Worm (Caenorhabditis elegans): ENCODE results near the gene B0238.15.

The B0238.15 gene

DNA sequence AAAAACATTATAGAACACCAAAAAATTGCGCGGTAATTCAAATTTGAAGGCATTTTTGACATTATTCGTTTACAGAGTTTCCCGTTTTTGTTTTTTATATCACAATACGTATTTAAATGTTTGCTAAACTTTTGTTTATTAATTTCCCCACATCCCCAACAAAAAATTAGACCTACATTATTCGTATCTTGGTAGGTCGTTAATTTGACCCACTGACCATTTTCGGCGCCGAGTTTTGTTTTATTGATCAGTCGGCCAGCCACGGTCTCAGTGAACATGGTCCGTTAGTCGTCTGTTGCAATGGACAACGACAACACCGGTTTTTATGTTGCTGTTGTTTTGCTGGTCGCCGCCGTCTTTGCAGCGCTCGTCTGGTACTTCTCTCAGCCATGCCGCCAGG is at the start of gene B0238.15:
B0238.15 (plus strand) TSS at position 301 of the 400 bp plus-strand sequence.
- no peak for TF ChIP-seq sem-4 (tag; optimal IDR thresholded peaks at IDR 0.05)
- no peak for TF ChIP-seq mab-5 (tag; optimal IDR thresholded peaks at IDR 0.05)
- TF ChIP-seq mbf-1 (tag; optimal IDR thresholded peaks at IDR 0.05): no peak
- no peak for TF ChIP-seq F13H6.1 (tag; optimal IDR thresholded peaks at IDR 0.05)
- no peak for TF ChIP-seq sma-9 (GFP tag; optimal IDR thresholded peaks at IDR 0.05)
- no peak for TF ChIP-seq sma-9 (tag; optimal IDR thresholded peaks at IDR 0.05)
- no peak for TF ChIP-seq ztf-4 (tag; optimal IDR thresholded peaks at IDR 0.05)
- no peak for TF ChIP-seq lin-11 (tag; optimal IDR thresholded peaks at IDR 0.05)
- no peak for TF ChIP-seq nhr-11 (tag; optimal IDR thresholded peaks at IDR 0.05)
- no peak for TF ChIP-seq fos-1 (tag; optimal IDR thresholded peaks at IDR 0.05)
- TF ChIP-seq ZK546.5 (tag; optimal IDR thresholded peaks at IDR 0.05): no peak
- no peak for TF ChIP-seq peb-1 (tag; optimal IDR thresholded peaks at IDR 0.05)
- TF ChIP-seq nhr-10 (tag; optimal IDR thresholded peaks at IDR 0.05): no peak
- TF ChIP-seq blmp-1 (tag; optimal IDR thresholded peaks at IDR 0.05; ENCODE audit: insufficient read depth): no peak
- no peak for TF ChIP-seq aly-2 (tag; optimal IDR thresholded peaks at IDR 0.05)
- no peak for TF ChIP-seq skn-1 (tag; optimal IDR thresholded peaks at IDR 0.05)
- TF ChIP-seq ztf-1 (GFP tag; conservative IDR thresholded peaks at IDR 0.05): no peak
- TF ChIP-seq elt-1 (tag; optimal IDR thresholded peaks at IDR 0.05): no peak
- TF ChIP-seq lsy-2 (tag; optimal IDR thresholded peaks at IDR 0.05): no peak
- no peak for TF ChIP-seq nhr-21 (tag; optimal IDR thresholded peaks at IDR 0.05)

DNA sequence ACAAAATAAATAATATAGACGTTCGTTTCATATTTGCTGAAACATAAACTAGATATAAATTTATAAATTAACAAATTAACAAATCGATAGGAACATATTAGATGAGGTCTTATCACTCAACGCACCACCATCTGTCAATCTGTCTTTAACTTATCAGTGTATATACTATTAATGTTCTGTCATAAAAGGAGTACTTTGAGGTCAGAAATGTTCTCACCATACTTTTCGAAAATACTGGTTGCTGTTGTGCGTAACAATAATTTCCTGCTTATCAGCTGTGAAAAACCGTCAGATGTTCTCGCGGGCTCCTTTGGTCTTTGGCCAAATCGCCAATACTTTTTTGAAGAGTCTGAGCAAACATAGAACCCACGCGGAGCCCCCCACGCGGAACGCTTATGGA is 47.5 kb upstream of the B0238.15 start, which contains the start of gene C03A7.13:
C03A7.13 (minus strand) TSS at position 43 of the 400 bp plus-strand sequence.
- TF ChIP-seq F13H6.1 (tag; optimal IDR thresholded peaks at IDR 0.05) (no peak), fos-1 (tag; optimal IDR thresholded peaks at IDR 0.05) (peak; percentile 49)

DNA sequence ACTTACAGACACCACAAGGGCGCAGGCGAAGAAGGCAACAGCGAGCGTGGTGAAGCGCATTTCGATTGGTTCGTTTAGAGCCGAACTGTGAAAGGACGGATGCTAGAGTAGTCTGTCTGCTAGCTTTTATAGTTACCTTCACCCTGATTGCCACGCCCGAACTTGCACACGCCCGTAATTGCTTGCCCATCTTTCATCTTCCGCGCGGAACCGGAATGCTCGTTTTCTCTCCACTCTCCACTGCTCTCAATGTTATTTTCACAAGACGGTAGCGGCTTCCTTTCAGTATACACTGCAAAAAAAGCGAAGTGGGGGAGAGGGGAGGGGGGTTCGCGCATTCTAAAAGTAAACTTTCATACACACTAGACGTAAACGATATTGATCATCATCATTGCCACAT is 45.5 kb upstream of the B0238.15 start, which contains the start of gene abu-8:
abu-8 (minus strand) TSS at position 101 of the 400 bp plus-strand sequence.
- TF ChIP-seq nhr-129 (tag; optimal IDR thresholded peaks at IDR 0.05): no peak
- no peak for TF ChIP-seq F13H6.1 (tag; optimal IDR thresholded peaks at IDR 0.05)
- no peak for TF ChIP-seq dmd-4 (tag; optimal IDR thresholded peaks at IDR 0.05)
- no peak for TF ChIP-seq nhr-11 (tag; optimal IDR thresholded peaks at IDR 0.05)
- TF ChIP-seq elt-3 (tag; optimal IDR thresholded peaks at IDR 0.05): no peak
- TF ChIP-seq crh-2 (tag; optimal IDR thresholded peaks at IDR 0.05): no peak

- TF ChIP-seq ztf-1 (GFP tag; conservative IDR thresholded peaks at IDR 0.05): no peak
- TF ChIP-seq elt-3 (tag; optimal IDR thresholded peaks at IDR 0.05): no peak
- TF ChIP-seq unc-55 (GFP tag; optimal IDR thresholded peaks at IDR 0.05): no peak
- TF ChIP-seq alr-1 (tag; optimal IDR thresholded peaks at IDR 0.05): no peak
- TF ChIP-seq ZK546.5 (tag; optimal IDR thresholded peaks at IDR 0.05): no peak
- no peak for TF ChIP-seq nhr-12 (tag; optimal IDR thresholded peaks at IDR 0.05)
These were observed 41.8 kb upstream of the B0238.15 start, which contains the start of gene Y47A7.2 for ce11 chrV:5198240-5198639. Gene Y47A7.2, minus strand, starts transcription at chrV:5198340.

DNA sequence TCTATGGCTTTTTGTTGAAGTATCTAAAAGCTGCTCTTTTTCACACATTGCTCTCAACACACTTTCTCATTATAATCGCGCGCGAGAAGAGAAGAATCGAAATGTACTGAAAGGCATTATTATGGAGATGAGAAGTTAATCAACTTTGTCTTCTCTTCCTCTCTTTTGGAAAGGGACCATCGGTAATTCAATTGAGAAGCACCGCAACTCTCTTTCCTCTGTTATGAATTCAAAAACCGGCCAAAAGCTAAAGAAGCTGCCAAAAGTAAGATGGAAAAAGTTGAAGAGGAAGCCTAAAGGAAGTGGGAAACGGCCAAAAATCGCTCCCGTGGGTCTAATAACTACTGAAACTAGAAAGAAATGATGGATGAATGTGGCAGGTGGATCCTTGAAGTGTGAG is 39.8 kb upstream of the B0238.15 start:
- TF ChIP-seq elt-3 (tag; optimal IDR thresholded peaks at IDR 0.05) (no peak), lin-39 (tag; optimal IDR thresholded peaks at IDR 0.05) (no peak), sma-9 (GFP tag; optimal IDR thresholded peaks at IDR 0.05) (peak; percentile 41), sma-9 (tag; optimal IDR thresholded peaks at IDR 0.05) (no peak)

- TF ChIP-seq elt-3 (tag; optimal IDR thresholded peaks at IDR 0.05) (no peak), mab-5 (tag; optimal IDR thresholded peaks at IDR 0.05) (peak; percentile 22), aly-2 (tag; optimal IDR thresholded peaks at IDR 0.05) (no peak)
These were observed 38.3 kb upstream of the B0238.15 start for ce11 chrV:5201706-5202105.

- TF ChIP-seq Y55F3AM.14 (GFP tag; optimal IDR thresholded peaks at IDR 0.05) (no peak), nhr-25 (tag; optimal IDR thresholded peaks at IDR 0.05) (no peak), egl-27 (tag; optimal IDR thresholded peaks at IDR 0.05) (no peak), nhr-12 (tag; optimal IDR thresholded peaks at IDR 0.05) (no peak), C34F6.9 (tag; optimal IDR thresholded peaks at IDR 0.05) (no peak), gmeb-1 (tag; optimal IDR thresholded peaks at IDR 0.05) (no peak)
These were observed 36.4 kb upstream of the B0238.15 start for ce11 chrV:5203643-5204042.

Data from whole organism, L2 larva.